Worm (Caenorhabditis elegans): ENCODE measurements around the gene F20D6.2.

ce11 chrV:8183384-8183783 lies 2.5 kb upstream of the F20D6.2 start, which contains the start of gene srp-8:
- TF ChIP-seq aly-2 (tag; optimal IDR thresholded peaks at IDR 0.05): no peak
- no peak for TF ChIP-seq unc-130 (GFP tag; optimal IDR thresholded peaks at IDR 0.05)
- no peak for TF ChIP-seq daf-12 (tag; optimal IDR thresholded peaks at IDR 0.05)
- no peak for TF ChIP-seq R02D3.7 (tag; optimal IDR thresholded peaks at IDR 0.05)
- TF ChIP-seq arid-1 (GFP tag; conservative IDR thresholded peaks at IDR 0.05): no peak
- no peak for TF ChIP-seq unc-62 (GFP tag; optimal IDR thresholded peaks at IDR 0.05 in 1 of 2)
- no peak for TF ChIP-seq unc-62 (tag; optimal IDR thresholded peaks at IDR 0.05)
- no peak for TF ChIP-seq zag-1 (tag; optimal IDR thresholded peaks at IDR 0.05)
